Worm (Caenorhabditis elegans) whole organism, L3 larva: ENCODE data around the gene damt-1.

Source experiments
- ZK546.5 ChIP-seq: sonication (generic microtip); optimal IDR thresholded peaks from 2 replicates; lab custom pipeline; 2017; ENCODE audit warnings: missing biosample characterization, missing genetic modification characterization
- elt-2 ChIP-seq: sonication (generic microtip); optimal IDR thresholded peaks from 2 replicates; lab custom pipeline; 2016; ENCODE audit warnings: missing genetic modification reagents, mild to moderate bottlenecking, missing genetic modification characterization, missing compliant biosample characterization
- eor-1 ChIP-seq, 2 experiments: fragments of 150-350 bp; optimal IDR thresholded peaks; 2 replicates each; lab custom pipeline; 2014 to 2018; ENCODE audit warnings: missing biosample characterization in 2 of 2, missing genetic modification characterization in 2 of 2
- fkh-2 ChIP-seq: fragments of 150-350 bp; optimal IDR thresholded peaks from 2 replicates; lab custom pipeline; 2014; ENCODE audit warnings: missing biosample characterization, missing genetic modification reagents, missing genetic modification characterization
- lin-39 ChIP-seq: fragments of 150-350 bp; optimal IDR thresholded peaks from 2 replicates; lab custom pipeline; 2018; ENCODE audit warnings: missing biosample characterization, missing genetic modification reagents, missing genetic modification characterization
- mdl-1 ChIP-seq: fragments of 150-350 bp; optimal IDR thresholded peaks from 2 replicates; lab custom pipeline; 2014; ENCODE audit warnings: missing biosample characterization, missing genetic modification characterization
- nhr-237 ChIP-seq: fragments of 150-350 bp; optimal IDR thresholded peaks from 2 replicates; lab custom pipeline; 2014; ENCODE audit warnings: missing biosample characterization, missing genetic modification characterization
- nhr-28 ChIP-seq: fragments of 150-350 bp; optimal IDR thresholded peaks from 2 replicates; lab custom pipeline; 2014; ENCODE audit warnings: missing biosample characterization, missing genetic modification characterization
- pqm-1 ChIP-seq: fragments of 150-350 bp; optimal IDR thresholded peaks from 2 replicates; lab custom pipeline; 2017; ENCODE audit warnings: missing biosample characterization, missing genetic modification characterization, inconsistent platforms
- snpc-4 ChIP-seq: fragments of 150-350 bp; optimal IDR thresholded peaks from 2 replicates; lab custom pipeline; 2014; ENCODE audit warnings: missing biosample characterization, missing genetic modification characterization
- tbx-2 ChIP-seq: sonication (generic microtip); optimal IDR thresholded peaks from 2 replicates; lab custom pipeline; 2016; ENCODE audit warnings: mild to moderate bottlenecking, missing genetic modification characterization, missing compliant biosample characterization
- unc-39 ChIP-seq: sonication (generic microtip); optimal IDR thresholded peaks from 4 replicates; lab custom pipeline; 2017; ENCODE audit warnings: missing biosample characterization, missing genetic modification characterization
- unc-62 ChIP-seq: fragments of 150-350 bp; sonication (generic microtip); optimal IDR thresholded peaks from 4 replicates; lab custom pipeline; 2014; ENCODE audit warnings: missing biosample characterization, missing genetic modification reagents, missing genetic modification characterization

- no peak for TF ChIP-seq nhr-28 (tag; lab: Kevin White, UChicago)
- TF ChIP-seq nhr-237 (tag; lab: Kevin White, UChicago), result no peak
- TF ChIP-seq snpc-4 (tag; lab: Kevin White, UChicago), result no peak
- no peak for TF ChIP-seq tbx-2 (tag; lab: Kevin White, UChicago)
- TF ChIP-seq pqm-1 (tag; lab: Kevin White, UChicago), result no peak
- no peak for TF ChIP-seq eor-1 (tag; optimal IDR thresholded peaks at IDR 0.05; lab: Kevin White, UChicago)
- TF ChIP-seq ZK546.5, result no peak
- TF ChIP-seq elt-2 (tag; lab: Kevin White, UChicago), result no peak
- TF ChIP-seq lin-39, result no peak
- no peak for TF ChIP-seq unc-39 (tag; lab: Kevin White, UChicago)
- TF ChIP-seq fkh-2, result no peak
- TF ChIP-seq unc-62 (GFP tag; lab: Kevin White, UChicago), result no peak
- no peak for TF ChIP-seq mdl-1 (tag; lab: Kevin White, UChicago)
Measured at ce11 chrII:5735744-5736143, 15.8 kb downstream of the damt-1 start.
